Worm (Caenorhabditis elegans): ENCODE measurements around the gene C34C6.9.

The C34C6.9 gene

ce11 chrII:8648843-8649242, 36.9 kb upstream of the C34C6.9 start:
- no peak for TF ChIP-seq nhr-47 (tag; optimal IDR thresholded peaks at IDR 0.05)
- no peak for TF ChIP-seq dsc-1 (tag; optimal IDR thresholded peaks at IDR 0.05)
- TF ChIP-seq nhr-77 (tag; optimal IDR thresholded peaks at IDR 0.05): no peak
- no peak for TF ChIP-seq jun-1 (tag; optimal IDR thresholded peaks at IDR 0.05)
- no peak for TF ChIP-seq nhr-76 (tag; optimal IDR thresholded peaks at IDR 0.05)
- TF ChIP-seq nhr-71 (tag; optimal IDR thresholded peaks at IDR 0.05): no peak
- TF ChIP-seq nhr-85 (tag): no peak
- TF ChIP-seq lin-35 (GFP tag; optimal IDR thresholded peaks at IDR 0.05): no peak
- TF ChIP-seq ztf-11 (tag; optimal IDR thresholded peaks at IDR 0.05): no peak
- no peak for TF ChIP-seq rnt-1 (tag; optimal IDR thresholded peaks at IDR 0.05)
- no peak for TF ChIP-seq C34B4.2 (tag; optimal IDR thresholded peaks at IDR 0.05)
- no peak for TF ChIP-seq aly-2 (tag; optimal IDR thresholded peaks at IDR 0.05)
- no peak for TF ChIP-seq nhr-19 (GFP tag; conservative IDR thresholded peaks at IDR 0.05)
- TF ChIP-seq ztf-4 (tag; optimal IDR thresholded peaks at IDR 0.05): no peak
- TF ChIP-seq ceh-82 (tag; optimal IDR thresholded peaks at IDR 0.05): no peak
- no peak for TF ChIP-seq aha-1 (tag; optimal IDR thresholded peaks at IDR 0.05)
- no peak for TF ChIP-seq irx-1 (tag; optimal IDR thresholded peaks at IDR 0.05)
- no peak for TF ChIP-seq skn-1 (tag; optimal IDR thresholded peaks at IDR 0.05)

- TF ChIP-seq lin-14 (GFP tag; optimal IDR thresholded peaks at IDR 0.05) (peak; percentile 72), grh-1 (GFP tag; IDR thresholded peaks at IDR 0.05) (no peak), C16A3.4 (tag; optimal IDR thresholded peaks at IDR 0.05) (peak; percentile 52), efl-1 (optimal IDR thresholded peaks at IDR 0.05) (peak in 1 of 2 experiments; percentile 17), efl-1 (GFP tag; optimal IDR thresholded peaks at IDR 0.05 in 1 of 2) (peak in 1 of 2 experiments; percentile 92), unc-86 (tag; optimal IDR thresholded peaks at IDR 0.05) (no peak), sup-37 (GFP tag; optimal IDR thresholded peaks at IDR 0.05) (no peak), hlh-4 (tag; optimal IDR thresholded peaks at IDR 0.05) (no peak), irx-1 (tag; optimal IDR thresholded peaks at IDR 0.05) (no peak), sptf-1 (tag; optimal IDR thresholded peaks at IDR 0.05) (no peak), lin-35 (GFP tag; optimal IDR thresholded peaks at IDR 0.05) (peak in 1 of 2 experiments; percentile 58), lin-15B (tag; optimal IDR thresholded peaks at IDR 0.05) (no peak), hlh-17 (GFP tag; optimal IDR thresholded peaks at IDR 0.05; ENCODE audit: borderline replicate concordance) (no peak), nhr-20 (tag; optimal IDR thresholded peaks at IDR 0.05) (peak; percentile 58), ceh-82 (tag; optimal IDR thresholded peaks at IDR 0.05) (no peak), elt-3 (tag; optimal IDR thresholded peaks at IDR 0.05) (peak in 2 of 6 experiments; percentile 44 to 91), F16B12.6 (tag; optimal IDR thresholded peaks at IDR 0.05) (peak; percentile 13), ama-1 (optimal IDR thresholded peaks at IDR 0.05) (no peak), tbx-2 (tag; optimal IDR thresholded peaks at IDR 0.05) (no peak), lsy-2 (tag; optimal IDR thresholded peaks at IDR 0.05) (no peak), mep-1 (tag; optimal IDR thresholded peaks at IDR 0.05) (peak; percentile 59), hpl-2 (GFP tag; optimal IDR thresholded peaks at IDR 0.05) (no peak), nhr-71 (tag; optimal IDR thresholded peaks at IDR 0.05) (no peak), rnt-1 (tag; optimal IDR thresholded peaks at IDR 0.05) (peak; percentile 30), nhr-90 (tag; optimal IDR thresholded peaks at IDR 0.05; ENCODE audit: poor library complexity) (no peak), dpl-1 (GFP tag; optimal IDR thresholded peaks at IDR 0.05) (peak in 2 of 3 experiments; percentile 4 to 8), aly-2 (tag; optimal IDR thresholded peaks at IDR 0.05) (no peak), nhr-12 (tag; optimal IDR thresholded peaks at IDR 0.05) (no peak), efl-3 (GFP tag; optimal IDR thresholded peaks at IDR 0.05) (no peak), mab-9 (GFP tag; IDR thresholded peaks at IDR 0.05) (no peak)
These were observed 35.0 kb upstream of the C34C6.9 start, which contains the start of gene pyr-1 for ce11 chrII:8650644-8651159. Gene pyr-1, plus strand, starts transcription at chrII:8651109.
